Worm (Caenorhabditis elegans) whole organism, L4 larva: ENCODE measurements around the gene ZK669.2.

ENCODE experiments used
- ZK546.5 ChIP-seq, 2 experiments: sonication (generic microtip); optimal IDR thresholded peaks; 2 replicates each; lab custom pipeline; 2017; ENCODE audit warnings: missing biosample characterization in 2 of 2, missing genetic modification characterization in 2 of 2
- ces-1 ChIP-seq: fragments of 150-350 bp; sonication (generic microtip); optimal IDR thresholded peaks from 4 replicates; lab custom pipeline; 2014; ENCODE audit warnings: missing biosample characterization, missing genetic modification reagents, missing genetic modification characterization
- fos-1 ChIP-seq: fragments of 150-350 bp; optimal IDR thresholded peaks from 2 replicates; lab custom pipeline; 2014; ENCODE audit warnings: missing biosample characterization, missing genetic modification characterization
- hmg-1.1 ChIP-seq: fragments of 200-800 bp; sonication (Bioruptor generic); IDR thresholded peaks from 2 replicates; pipeline ENCODE4 v1.3.6; 2022; ENCODE audit warnings: missing genetic modification reagents, missing genetic modification characterization, missing compliant biosample characterization
- mxl-2 ChIP-seq: fragments of 200-800 bp; sonication (Bioruptor generic); conservative IDR thresholded peaks from 2 replicates; pipeline ENCODE4 v1.3.6; 2022; ENCODE audit warnings: missing genetic modification reagents, missing genetic modification characterization, missing compliant biosample characterization
- skn-1 ChIP-seq: fragments of 150-350 bp; optimal IDR thresholded peaks from 2 replicates; lab custom pipeline; 2014; ENCODE audit warnings: missing biosample characterization, missing genetic modification characterization
- vab-7 ChIP-seq: fragments of 200-800 bp; sonication (Bioruptor generic); IDR thresholded peaks from 2 replicates; pipeline ENCODE4 v1.3.6; 2022; ENCODE audit warnings: missing genetic modification reagents, missing genetic modification characterization, missing compliant biosample characterization
- zag-1 ChIP-seq: fragments of 150-350 bp; optimal IDR thresholded peaks from 2 replicates; lab custom pipeline; 2014; ENCODE audit warnings: missing biosample characterization, missing genetic modification characterization
- ztf-11 ChIP-seq: fragments of 150-350 bp; optimal IDR thresholded peaks from 2 replicates; lab custom pipeline; 2014; ENCODE audit warnings: missing biosample characterization, missing genetic modification characterization

DNA sequence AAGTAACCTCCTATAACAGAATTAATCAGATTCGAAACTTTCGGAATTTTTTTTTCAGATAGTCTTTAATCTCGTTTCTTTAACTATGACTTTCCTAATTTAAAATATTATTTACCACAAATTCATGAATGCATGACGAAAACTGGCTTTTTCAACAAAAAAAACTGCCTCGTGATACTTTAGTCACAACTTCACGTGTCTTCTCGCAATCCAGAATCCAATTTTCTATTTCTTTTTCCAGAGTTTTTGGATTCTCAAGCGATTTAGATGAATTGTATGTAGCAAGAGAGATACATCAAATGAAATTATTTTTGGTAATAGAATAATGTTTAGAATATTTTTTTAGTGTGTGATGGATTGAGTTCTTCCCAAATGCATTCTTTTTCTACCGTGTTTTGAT lies 17.8 kb downstream of the ZK669.2 start:
- TF ChIP-seq mxl-2 = no peak
- no peak for TF ChIP-seq ztf-11
- no peak for TF ChIP-seq skn-1 (tag; lab: Kevin White, UChicago)
- TF ChIP-seq fos-1 = no peak
- no peak for TF ChIP-seq vab-7 (GFP tag; lab: Robert Waterston, UW)
- TF ChIP-seq hmg-1.1 (GFP tag; lab: Robert Waterston, UW) = no peak
- TF ChIP-seq ZK546.5 (tag; optimal IDR thresholded peaks at IDR 0.05; lab: Kevin White, UChicago) = no peak
- TF ChIP-seq ces-1 (GFP tag; lab: Kevin White, UChicago) = peak; percentile 36
- TF ChIP-seq zag-1 (tag; lab: Kevin White, UChicago) = no peak
